Worm (Caenorhabditis elegans) whole organism, L1 larva: ENCODE results near the gene K08B12.1.

Source experiments
- jun-1 ChIP-seq: fragments of 150-350 bp; optimal IDR thresholded peaks from 2 replicates; lab custom pipeline; 2014; ENCODE audit warnings: missing biosample characterization, missing genetic modification reagents, missing genetic modification characterization
- lin-39 ChIP-seq: fragments of 150-350 bp; optimal IDR thresholded peaks from 2 replicates; lab custom pipeline; 2014; ENCODE audit warnings: missing biosample characterization, missing genetic modification reagents, missing genetic modification characterization
- nhr-237 ChIP-seq: fragments of 150-350 bp; optimal IDR thresholded peaks from 2 replicates; lab custom pipeline; 2014; ENCODE audit warnings: missing biosample characterization, missing genetic modification characterization
- skn-1 ChIP-seq: fragments of 150-350 bp; optimal IDR thresholded peaks from 2 replicates; lab custom pipeline; 2014; ENCODE audit warnings: missing biosample characterization, missing genetic modification characterization
- sup-37 ChIP-seq: fragments of 200-800 bp; sonication (Bioruptor generic); optimal IDR thresholded peaks from 2 replicates; lab custom pipeline; 2018; ENCODE audit warnings: mild to moderate bottlenecking, missing genetic modification characterization, missing compliant biosample characterization
- zag-1 ChIP-seq: fragments of 150-350 bp; optimal IDR thresholded peaks from 2 replicates; lab custom pipeline; 2014; ENCODE audit warnings: missing biosample characterization, missing genetic modification characterization
- ztf-11 ChIP-seq, 2 experiments: sonication (generic microtip); optimal IDR thresholded peaks; 2 replicates each; lab custom pipeline; 2016 to 2017; ENCODE audit warnings: missing genetic modification characterization in 2 of 2, missing biosample characterization in 1 of 2, missing compliant biosample characterization in 1 of 2

ce11 chrV:6228920-6229456, 30.2 kb upstream of the K08B12.1 start:
- no peak for TF ChIP-seq lin-39 (tag; lab: Kevin White, UChicago)
- no peak for TF ChIP-seq jun-1 (tag; lab: Kevin White, UChicago)
- TF ChIP-seq ztf-11 (tag; optimal IDR thresholded peaks at IDR 0.05; lab: Kevin White, UChicago), result no peak
- no peak for TF ChIP-seq sup-37 (GFP tag; lab: Kevin White, UChicago)
- no peak for TF ChIP-seq zag-1 (tag; lab: Kevin White, UChicago)
- TF ChIP-seq nhr-237 (tag; lab: Kevin White, UChicago), result no peak
- no peak for TF ChIP-seq skn-1 (tag; lab: Kevin White, UChicago)
